Worm (Caenorhabditis elegans) whole organism, L1 larva: ENCODE results near the gene clec-29.

Source experiments
- C04F5.9 ChIP-seq: sonication (generic microtip); optimal IDR thresholded peaks from 2 replicates; lab custom pipeline; 2016; ENCODE audit warnings: missing genetic modification characterization, missing compliant biosample characterization
- C16A3.4 ChIP-seq: fragments of 150-350 bp; optimal IDR thresholded peaks from 2 replicates; lab custom pipeline; 2014; ENCODE audit warnings: missing biosample characterization, missing genetic modification characterization
- C34B4.2 ChIP-seq: sonication (generic microtip); optimal IDR thresholded peaks from 2 replicates; lab custom pipeline; 2017; ENCODE audit warnings: mild to moderate bottlenecking, missing genetic modification characterization, missing compliant biosample characterization
- aha-1 ChIP-seq: fragments of 150-350 bp; optimal IDR thresholded peaks from 2 replicates; lab custom pipeline; 2014; ENCODE audit warnings: missing biosample characterization, missing genetic modification characterization
- alr-1 ChIP-seq: fragments of 200-800 bp; sonication (Bioruptor generic); optimal IDR thresholded peaks from 2 replicates; lab custom pipeline; 2018; ENCODE audit warnings: borderline replicate concordance, mild to moderate bottlenecking, missing genetic modification characterization, missing compliant biosample characterization
- aly-2 ChIP-seq: fragments of 150-350 bp; optimal IDR thresholded peaks from 2 replicates; lab custom pipeline; 2014; ENCODE audit warnings: missing biosample characterization, missing genetic modification characterization
- ama-1 ChIP-seq: fragments of 150-350 bp; optimal IDR thresholded peaks from 2 replicates; lab custom pipeline; 2014
- blmp-1 ChIP-seq: fragments of 150-350 bp; optimal IDR thresholded peaks from 2 replicates; lab custom pipeline; 2014; ENCODE audit warnings: missing biosample characterization, missing genetic modification characterization
- ceh-63 ChIP-seq: fragments of 200-800 bp; sonication (Bioruptor generic); optimal IDR thresholded peaks from 2 replicates; lab custom pipeline; 2018; ENCODE audit warnings: mild to moderate bottlenecking, missing genetic modification characterization, missing compliant biosample characterization
- ceh-8 ChIP-seq: fragments of 200-800 bp; sonication (Bioruptor generic); optimal IDR thresholded peaks from 2 replicates; lab custom pipeline; 2018; ENCODE audit warnings: mild to moderate bottlenecking, missing genetic modification characterization, moderate library complexity, missing compliant biosample characterization
- ceh-82 ChIP-seq, 3 experiments: fragments of 150-350 bp in 1 of 3; sonication (generic microtip) in 2 of 3; optimal IDR thresholded peaks; 2 replicates each; lab custom pipeline; 2014 to 2017; ENCODE audit warnings: missing biosample characterization in 3 of 3, missing genetic modification characterization in 3 of 3
- ceh-88 ChIP-seq: fragments of 200-800 bp; sonication (Bioruptor generic); IDR thresholded peaks from 2 replicates; pipeline ENCODE4 v1.3.6; 2022; ENCODE audit warnings: missing genetic modification characterization, missing compliant biosample characterization
- ceh-90 ChIP-seq: sonication (generic microtip); optimal IDR thresholded peaks from 2 replicates; lab custom pipeline; 2016; ENCODE audit warnings: missing genetic modification characterization, missing compliant biosample characterization
- ces-1 ChIP-seq: fragments of 150-350 bp; optimal IDR thresholded peaks from 2 replicates; lab custom pipeline; 2014; ENCODE audit warnings: missing biosample characterization, missing genetic modification reagents, missing genetic modification characterization
- dpl-1 ChIP-seq, 3 experiments: fragments of 150-350 bp in 2 of 3; sonication (generic microtip) in 1 of 3; optimal IDR thresholded peaks; 2 replicates each; lab custom pipeline; 2014 to 2017; ENCODE audit warnings: missing biosample characterization in 3 of 3, missing genetic modification characterization in 3 of 3, missing genetic modification reagents in 3 of 3
- efl-1 ChIP-seq, 4 experiments: fragments of 150-350 bp; optimal IDR thresholded peaks in 3 of 4; peaks in 1 of 4; 1 replicate in 1 of 4; 2 replicates in 3 of 4; lab custom pipeline; 2014; ENCODE audit warnings: missing biosample characterization in 2 of 4, missing genetic modification characterization in 2 of 4, missing genetic modification reagents in 2 of 4
- efl-3 ChIP-seq: fragments of 200-800 bp; sonication (Bioruptor generic); optimal IDR thresholded peaks from 2 replicates; lab custom pipeline; 2018; ENCODE audit warnings: mild to moderate bottlenecking, missing genetic modification characterization, missing compliant biosample characterization
- egl-13 ChIP-seq: sonication (generic microtip); optimal IDR thresholded peaks from 2 replicates; lab custom pipeline; 2016; ENCODE audit warnings: missing genotype, missing genetic modification reagents, missing genetic modification characterization, missing compliant biosample characterization
- elt-2 ChIP-seq: sonication (generic microtip); optimal IDR thresholded peaks from 2 replicates; lab custom pipeline; 2016; ENCODE audit warnings: missing genetic modification characterization, mild to moderate bottlenecking, inconsistent platforms, missing compliant biosample characterization, missing genetic modification reagents
- ets-5 ChIP-seq: fragments of 200-800 bp; sonication (Bioruptor generic); IDR thresholded peaks from 2 replicates; pipeline ENCODE4 v1.3.6; 2022; ENCODE audit warnings: missing genetic modification characterization, missing compliant biosample characterization
- fkh-10 ChIP-seq: sonication (generic microtip); optimal IDR thresholded peaks from 2 replicates; lab custom pipeline; 2017; ENCODE audit warnings: missing biosample characterization, missing genetic modification reagents, missing genetic modification characterization
- fkh-4 ChIP-seq: sonication (generic microtip); optimal IDR thresholded peaks from 2 replicates; lab custom pipeline; 2016; ENCODE audit warnings: missing compliant biosample characterization, missing genetic modification characterization, borderline replicate concordance
- fkh-8 ChIP-seq: sonication (generic microtip); optimal IDR thresholded peaks from 2 replicates; lab custom pipeline; 2016; ENCODE audit warnings: mild to moderate bottlenecking, missing genetic modification characterization, missing compliant biosample characterization
- grh-1 ChIP-seq: fragments of 200-800 bp; sonication (Bioruptor generic); IDR thresholded peaks from 2 replicates; pipeline ENCODE4 v1.3.6; 2022; ENCODE audit warnings: missing genetic modification reagents, missing genetic modification characterization, missing compliant biosample characterization
- hlh-17 ChIP-seq: fragments of 200-800 bp; sonication (Bioruptor generic); optimal IDR thresholded peaks from 2 replicates; lab custom pipeline; 2018; ENCODE audit warnings: missing genetic modification characterization, mild to moderate bottlenecking, missing compliant biosample characterization, moderate library complexity, borderline replicate concordance
- hlh-4 ChIP-seq: sonication (generic microtip); optimal IDR thresholded peaks from 2 replicates; lab custom pipeline; 2016; ENCODE audit warnings: mild to moderate bottlenecking, missing genetic modification characterization, missing compliant biosample characterization
- irx-1 ChIP-seq: sonication (generic microtip); optimal IDR thresholded peaks from 2 replicates; lab custom pipeline; 2016; ENCODE audit warnings: missing genetic modification characterization, missing compliant biosample characterization
- jun-1 ChIP-seq: fragments of 150-350 bp; optimal IDR thresholded peaks from 2 replicates; lab custom pipeline; 2014; ENCODE audit warnings: missing biosample characterization, missing genetic modification reagents, missing genetic modification characterization
- lin-13 ChIP-seq: fragments of 150-350 bp; optimal IDR thresholded peaks from 2 replicates; lab custom pipeline; 2014; ENCODE audit warnings: missing biosample characterization, missing genetic modification reagents, missing genetic modification characterization
- lin-14 ChIP-seq: fragments of 200-800 bp; sonication (Bioruptor generic); optimal IDR thresholded peaks from 2 replicates; lab custom pipeline; 2018; ENCODE audit warnings: mild to moderate bottlenecking, missing genetic modification characterization, moderate library complexity, missing compliant biosample characterization
- lin-15B ChIP-seq: fragments of 150-350 bp; sonication (generic microtip); optimal IDR thresholded peaks from 3 replicates; lab custom pipeline; 2014; ENCODE audit warnings: missing biosample characterization, missing genetic modification characterization
- lin-35 ChIP-seq, 2 experiments: fragments of 150-350 bp; optimal IDR thresholded peaks; 2 replicates each; lab custom pipeline; 2014; ENCODE audit warnings: missing biosample characterization in 2 of 2, missing genetic modification characterization in 2 of 2, missing genetic modification reagents in 2 of 2
- lir-3 ChIP-seq: sonication (generic microtip); optimal IDR thresholded peaks from 2 replicates; lab custom pipeline; 2016; ENCODE audit warnings: mild to moderate bottlenecking, missing genetic modification characterization, moderate library complexity, missing compliant biosample characterization; ENCODE audit not compliant: poor library complexity
- lsy-2 ChIP-seq, 2 experiments: fragments of 150-350 bp; optimal IDR thresholded peaks; 2 replicates each; lab custom pipeline; 2014; ENCODE audit warnings: missing biosample characterization in 2 of 2, missing genetic modification characterization in 2 of 2
- mab-9 ChIP-seq: fragments of 200-800 bp; sonication (Bioruptor generic); IDR thresholded peaks from 2 replicates; pipeline ENCODE4 v1.3.6; 2022; ENCODE audit warnings: missing genetic modification reagents, missing genetic modification characterization, missing compliant biosample characterization
- mep-1 ChIP-seq: fragments of 150-350 bp; optimal IDR thresholded peaks from 2 replicates; lab custom pipeline; 2014; ENCODE audit warnings: missing biosample characterization, missing genetic modification characterization
- nhr-12 ChIP-seq: sonication (generic microtip); optimal IDR thresholded peaks from 2 replicates; lab custom pipeline; 2017; ENCODE audit warnings: missing biosample characterization, missing genetic modification characterization
- nhr-20 ChIP-seq: sonication (generic microtip); optimal IDR thresholded peaks from 2 replicates; lab custom pipeline; 2016; ENCODE audit warnings: mild to moderate bottlenecking, missing genetic modification characterization, missing compliant biosample characterization
- nhr-237 ChIP-seq: fragments of 150-350 bp; optimal IDR thresholded peaks from 2 replicates; lab custom pipeline; 2014; ENCODE audit warnings: missing biosample characterization, missing genetic modification characterization
- nhr-28 ChIP-seq: fragments of 150-350 bp; optimal IDR thresholded peaks from 2 replicates; lab custom pipeline; 2014; ENCODE audit warnings: missing biosample characterization, missing genetic modification characterization
- nhr-71 ChIP-seq: sonication (generic microtip); optimal IDR thresholded peaks from 2 replicates; lab custom pipeline; 2016; ENCODE audit warnings: mild to moderate bottlenecking, missing genetic modification characterization, moderate library complexity, missing compliant biosample characterization
- nhr-76 ChIP-seq: sonication (generic microtip); optimal IDR thresholded peaks from 2 replicates; lab custom pipeline; 2017; ENCODE audit warnings: missing biosample characterization, missing genetic modification characterization
- nhr-84 ChIP-seq: sonication (generic microtip); optimal IDR thresholded peaks from 2 replicates; lab custom pipeline; 2017; ENCODE audit warnings: missing biosample characterization, missing genetic modification characterization
- nhr-85 ChIP-seq: sonication (generic microtip); peaks from one replicate; lab custom pipeline; 2016; ENCODE audit warnings: missing genetic modification characterization, inconsistent platforms, missing compliant biosample characterization
- snu-23 ChIP-seq: sonication (generic microtip); optimal IDR thresholded peaks from 2 replicates; lab custom pipeline; 2016; ENCODE audit warnings: missing genetic modification characterization, missing compliant biosample characterization
- sox-4 ChIP-seq: sonication (generic microtip); optimal IDR thresholded peaks from 2 replicates; lab custom pipeline; 2016; ENCODE audit warnings: missing genetic modification characterization, missing compliant biosample characterization
- sptf-1 ChIP-seq: fragments of 150-350 bp; optimal IDR thresholded peaks from 2 replicates; lab custom pipeline; 2014; ENCODE audit warnings: missing biosample characterization, missing genetic modification characterization
- tbx-2 ChIP-seq: sonication (generic microtip); optimal IDR thresholded peaks from 2 replicates; lab custom pipeline; 2016; ENCODE audit warnings: missing genetic modification characterization, missing compliant biosample characterization
- unc-130 ChIP-seq: fragments of 150-350 bp; optimal IDR thresholded peaks from 2 replicates; lab custom pipeline; 2017; ENCODE audit warnings: missing biosample characterization, missing genetic modification characterization, inconsistent platforms
- unc-30 ChIP-seq: sonication (generic microtip); optimal IDR thresholded peaks from 2 replicates; lab custom pipeline; 2017; ENCODE audit warnings: missing biosample characterization, missing genetic modification characterization
- unc-86 ChIP-seq: sonication (generic microtip); optimal IDR thresholded peaks from 2 replicates; lab custom pipeline; 2016; ENCODE audit warnings: missing genetic modification characterization, missing compliant biosample characterization
- unc-98 ChIP-seq: fragments of 200-800 bp; sonication (Bioruptor generic); IDR thresholded peaks from 2 replicates; pipeline ENCODE4 v1.3.6; 2022; ENCODE audit warnings: missing genetic modification characterization, missing compliant biosample characterization
- xbp-1 ChIP-seq: sonication (generic microtip); optimal IDR thresholded peaks from 2 replicates; lab custom pipeline; 2016; ENCODE audit warnings: missing genetic modification characterization, missing compliant biosample characterization
- zag-1 ChIP-seq: fragments of 150-350 bp; optimal IDR thresholded peaks from 2 replicates; lab custom pipeline; 2014; ENCODE audit warnings: missing biosample characterization, missing genetic modification characterization

Gene clec-29

ce11 chrV:16725955-16726354 is 13.0 kb downstream of the clec-29 start:
- TF ChIP-seq efl-3 (GFP tag; lab: Kevin White, UChicago) (no peak), lin-13 (GFP tag; lab: Kevin White, UChicago) (no peak), blmp-1 (no peak), nhr-28 (tag; lab: Kevin White, UChicago) (no peak), ceh-88 (GFP tag; lab: Robert Waterston, UW) (no peak), alr-1 (no peak), sox-4 (tag; lab: Kevin White, UChicago) (no peak), nhr-12 (tag; lab: Kevin White, UChicago) (no peak), ceh-82 (tag; optimal IDR thresholded peaks at IDR 0.05; lab: Kevin White, UChicago) (peak in 1 of 3 experiments; percentile 31), grh-1 (GFP tag; lab: Robert Waterston, UW) (no peak), egl-13 (tag; lab: Kevin White, UChicago) (no peak), sptf-1 (tag; lab: Kevin White, UChicago) (no peak), irx-1 (tag; lab: Kevin White, UChicago) (no peak), aly-2 (tag; lab: Kevin White, UChicago) (no peak), ama-1 (lab: Kevin White, UChicago) (no peak), elt-2 (tag; lab: Kevin White, UChicago) (peak; percentile 65), ceh-8 (GFP tag; lab: Kevin White, UChicago) (no peak), xbp-1 (no peak), ces-1 (GFP tag; lab: Kevin White, UChicago) (no peak), ceh-63 (GFP tag; lab: Kevin White, UChicago) (no peak), nhr-85 (tag; lab: Kevin White, UChicago) (peak; percentile 22), ets-5 (no peak), C34B4.2 (tag; lab: Kevin White, UChicago) (no peak), nhr-76 (tag; lab: Kevin White, UChicago) (no peak), unc-86 (no peak), nhr-71 (tag; lab: Kevin White, UChicago) (peak; percentile 45), hlh-17 (GFP tag; lab: Kevin White, UChicago) (no peak), unc-130 (no peak), jun-1 (tag; lab: Kevin White, UChicago) (peak; percentile 23), C16A3.4 (tag; lab: Kevin White, UChicago) (no peak), unc-98 (no peak), unc-30 (tag; lab: Kevin White, UChicago) (no peak), fkh-4 (tag; lab: Kevin White, UChicago) (no peak), lin-15B (tag; lab: Kevin White, UChicago) (no peak), mep-1 (tag; lab: Kevin White, UChicago) (no peak), lir-3 (tag; lab: Kevin White, UChicago) (no peak), ceh-90 (no peak), nhr-237 (no peak), tbx-2 (tag; lab: Kevin White, UChicago) (no peak), zag-1 (no peak), hlh-4 (no peak), lin-35 (GFP tag; optimal IDR thresholded peaks at IDR 0.05; lab: Kevin White, UChicago) (peak in 1 of 2 experiments; percentile 39), mab-9 (GFP tag; lab: Robert Waterston, UW) (no peak), fkh-8 (tag; lab: Kevin White, UChicago) (no peak), snu-23 (GFP tag; lab: Kevin White, UChicago) (no peak), fkh-10 (GFP tag; lab: Kevin White, UChicago) (no peak), efl-1 (optimal IDR thresholded peaks at IDR 0.05; lab: Kevin White, UChicago) (no peak), efl-1 (GFP tag; optimal IDR thresholded peaks at IDR 0.05 in 1 of 2; lab: Kevin White, UChicago) (no peak), lsy-2 (tag; optimal IDR thresholded peaks at IDR 0.05; lab: Kevin White, UChicago) (no peak), nhr-20 (peak; percentile 58), lin-14 (GFP tag; lab: Kevin White, UChicago) (no peak), nhr-84 (no peak), C04F5.9 (tag; lab: Kevin White, UChicago) (no peak), aha-1 (tag; lab: Kevin White, UChicago) (no peak), dpl-1 (GFP tag; optimal IDR thresholded peaks at IDR 0.05; lab: Kevin White, UChicago) (no peak)
